Fruit fly (Drosophila melanogaster) whole organism, embryonic: ENCODE data around the gene PIG-Q.

ENCODE experiments used
- CG10959 ChIP-seq: fragments of 200-800 bp; sonication (Bioruptor generic); IDR thresholded peaks from 2 replicates; pipeline ENCODE4 v1.3.6; 2022; ENCODE audit warnings: missing biosample characterization, missing genetic modification characterization
- CG11398 ChIP-seq: fragments of 200-800 bp; sonication (Bioruptor generic); optimal IDR thresholded peaks from 2 replicates; lab custom pipeline; 2016; ENCODE audit warnings: missing biosample characterization, missing genetic modification characterization
- CG13296 ChIP-seq: fragments of 200-800 bp; sonication (Bioruptor generic); optimal IDR thresholded peaks from 3 replicates; lab custom pipeline; 2018; ENCODE audit warnings: missing biosample characterization, mild to moderate bottlenecking, missing genetic modification characterization
- CG14014 ChIP-seq: fragments of 200-800 bp; sonication (Bioruptor generic); IDR thresholded peaks from 2 replicates; pipeline ENCODE4 v1.3.6; 2022; ENCODE audit warnings: missing biosample characterization, missing genetic modification characterization
- CG14710 ChIP-seq: fragments of 200-800 bp; sonication (Bioruptor generic); optimal IDR thresholded peaks from 3 replicates; lab custom pipeline; 2019; ENCODE audit warnings: missing biosample characterization, mild to moderate bottlenecking, missing genetic modification characterization, moderate library complexity
- CG17829 ChIP-seq: fragments of 200-800 bp; optimal IDR thresholded peaks from 2 replicates; lab custom pipeline; 2019; ENCODE audit warnings: missing biosample characterization, mild to moderate bottlenecking, missing genetic modification characterization, moderate library complexity
- CG2678 ChIP-seq: fragments of 200-800 bp; sonication (Bioruptor generic); optimal IDR thresholded peaks from 3 replicates; lab custom pipeline; 2019; ENCODE audit warnings: missing biosample characterization, mild to moderate bottlenecking, missing genetic modification characterization, moderate library complexity
- CG31224 ChIP-seq: fragments of 200-800 bp; sonication (Bioruptor generic); IDR thresholded peaks from 2 replicates; pipeline ENCODE4 v1.3.6; 2022; ENCODE audit warnings: missing biosample characterization, missing genetic modification characterization
- CG3163 ChIP-seq: fragments of 200-800 bp; sonication (Bioruptor generic); optimal IDR thresholded peaks from 3 replicates; lab custom pipeline; 2016; ENCODE audit warnings: missing biosample characterization, missing genetic modification characterization
- CG32767 ChIP-seq: fragments of 200-800 bp; sonication (Bioruptor generic); IDR thresholded peaks from 2 replicates; pipeline ENCODE4 v1.3.6; 2022; ENCODE audit warnings: missing biosample characterization, missing genetic modification characterization
- CG4328 ChIP-seq: fragments of 200-800 bp; sonication (Bioruptor generic); optimal IDR thresholded peaks from 3 replicates; lab custom pipeline; 2017; ENCODE audit warnings: missing biosample characterization, missing genetic modification reagents, missing genetic modification characterization
- CG7745 ChIP-seq: fragments of 200-800 bp; sonication (Bioruptor generic); optimal IDR thresholded peaks from 2 replicates; lab custom pipeline; 2018; ENCODE audit warnings: missing biosample characterization, mild to moderate bottlenecking, missing genetic modification characterization, moderate library complexity
- CG8388 ChIP-seq: fragments of 200-800 bp; sonication (Bioruptor generic); optimal IDR thresholded peaks from 2 replicates; lab custom pipeline; 2019; ENCODE audit warnings: missing biosample characterization, mild to moderate bottlenecking, missing genetic modification characterization, moderate library complexity
- CG9727 ChIP-seq: fragments of 200-800 bp; sonication (Bioruptor generic); optimal IDR thresholded peaks from 3 replicates; lab custom pipeline; 2017; ENCODE audit warnings: missing biosample characterization, mild to moderate bottlenecking, missing genetic modification characterization
- Deaf1 ChIP-seq: fragments of 200-800 bp; optimal IDR thresholded peaks from 3 replicates; lab custom pipeline; 2019; ENCODE audit warnings: missing biosample characterization, mild to moderate bottlenecking, missing genetic modification characterization, moderate library complexity
- Dll ChIP-seq: fragments of 200-800 bp; sonication (Bioruptor generic); IDR thresholded peaks from 4 replicates; pipeline ENCODE4 v1.3.6; 2022; ENCODE audit warnings: missing biosample characterization, missing genetic modification characterization; ENCODE audit not compliant: partially characterized antibody
- Ets65A ChIP-seq: fragments of 200-800 bp; sonication (Bioruptor generic); peaks from one replicate; lab custom pipeline; 2016; ENCODE audit warnings: missing biosample characterization, missing genetic modification characterization
- HmgD ChIP-seq: fragments of 200-800 bp; sonication (Bioruptor generic); optimal IDR thresholded peaks from 3 replicates; lab custom pipeline; 2016; ENCODE audit warnings: missing biosample characterization, missing genetic modification characterization
- Hmx ChIP-seq: fragments of 200-800 bp; sonication (Bioruptor generic); optimal IDR thresholded peaks from 2 replicates; lab custom pipeline; 2016; ENCODE audit warnings: missing biosample characterization, missing genetic modification characterization
- Hr78 ChIP-seq, 2 experiments: fragments of 200-800 bp in 1 of 2; fragments of >200 bp in 1 of 2; sonication (Bioruptor generic) in 1 of 2; optimal IDR thresholded peaks; 2 replicates each; lab custom pipeline; 2017 to 2019; ENCODE audit warnings: missing biosample characterization in 2 of 2, missing genetic modification characterization in 2 of 2, mild to moderate bottlenecking in 1 of 2, moderate library complexity in 1 of 2
- MTF-1 ChIP-seq: fragments of 200-800 bp; sonication (Bioruptor generic); optimal IDR thresholded peaks from 2 replicates; lab custom pipeline; 2018; ENCODE audit warnings: missing biosample characterization, mild to moderate bottlenecking, missing genetic modification characterization, borderline replicate concordance
- Max ChIP-seq: fragments of 200-800 bp; sonication (Bioruptor generic); optimal IDR thresholded peaks from 2 replicates; lab custom pipeline; 2016; ENCODE audit warnings: missing biosample characterization, mild to moderate bottlenecking, missing genetic modification characterization
- Mrtf ChIP-seq: fragments of 200-800 bp; sonication (Bioruptor generic); IDR thresholded peaks from 3 replicates; pipeline ENCODE4 v1.3.6; 2022; ENCODE audit warnings: missing biosample characterization, missing genetic modification characterization
- Oaz ChIP-seq: fragments of 200-800 bp; sonication (Bioruptor generic); IDR thresholded peaks from 2 replicates; pipeline ENCODE4 v1.3.6; 2022; ENCODE audit warnings: missing biosample characterization, missing genetic modification characterization
- Optix ChIP-seq: fragments of 200-800 bp; sonication (Bioruptor generic); IDR thresholded peaks from 3 replicates; pipeline ENCODE4 v1.3.6; 2022; ENCODE audit warnings: missing biosample characterization, missing genetic modification characterization
- Sry-β ChIP-seq: fragments of 200-800 bp; sonication (Bioruptor generic); optimal IDR thresholded peaks from 2 replicates; lab custom pipeline; 2018; ENCODE audit warnings: missing biosample characterization, mild to moderate bottlenecking, missing genetic modification characterization, moderate library complexity
- Vsx1 ChIP-seq: fragments of 200-800 bp; sonication (Bioruptor generic); optimal IDR thresholded peaks from 2 replicates; lab custom pipeline; 2017; ENCODE audit warnings: missing biosample characterization, mild to moderate bottlenecking, missing genetic modification characterization, missing genetic modification reagents
- aop ChIP-seq: fragments of 200-800 bp; sonication (Bioruptor generic); IDR thresholded peaks from 2 replicates; pipeline ENCODE4 v1.3.6; 2022; ENCODE audit warnings: missing biosample characterization, missing genetic modification characterization
- ara ChIP-seq: fragments of 200-800 bp; sonication (Bioruptor generic); IDR thresholded peaks from 2 replicates; pipeline ENCODE4 v1.3.6; 2022; ENCODE audit warnings: missing biosample characterization, missing genetic modification characterization
- br ChIP-seq: fragments of >200 bp; optimal IDR thresholded peaks from 2 replicates; lab custom pipeline; 2017
- chm ChIP-seq: fragments of 200-800 bp; sonication (Bioruptor generic); IDR thresholded peaks from 2 replicates; pipeline ENCODE4 v1.3.6; 2022; ENCODE audit warnings: missing biosample characterization, missing genetic modification characterization
- chn ChIP-seq: fragments of 200-800 bp; sonication (Bioruptor generic); optimal IDR thresholded peaks from 2 replicates; lab custom pipeline; 2016; ENCODE audit warnings: missing biosample characterization, missing genetic modification characterization
- croc ChIP-seq: fragments of 200-800 bp; sonication (Bioruptor generic); conservative IDR thresholded peaks from 3 replicates; pipeline ENCODE4 v1.3.6; 2022; ENCODE audit warnings: missing biosample characterization, missing genetic modification characterization
- dysf ChIP-seq: fragments of 200-800 bp; sonication (Bioruptor generic); IDR thresholded peaks from 3 replicates; pipeline ENCODE4 v1.3.6; 2022; ENCODE audit warnings: missing biosample characterization, missing genetic modification characterization
- gt ChIP-seq: fragments of 200-800 bp; sonication (Bioruptor generic); IDR thresholded peaks from 2 replicates; pipeline ENCODE4 v1.3.6; 2022; ENCODE audit warnings: missing biosample characterization, missing genetic modification characterization
- h ChIP-seq: fragments of >200 bp; optimal IDR thresholded peaks from 2 replicates; lab custom pipeline; 2017
- hb ChIP-seq: fragments of 200-800 bp; sonication (Bioruptor generic); IDR thresholded peaks from 3 replicates; pipeline ENCODE4 v1.3.6; 2022; ENCODE audit warnings: missing biosample characterization, missing genetic modification characterization; ENCODE audit not compliant: partially characterized antibody
- ken ChIP-seq: fragments of 200-800 bp; sonication (Bioruptor generic); IDR thresholded peaks from 3 replicates; pipeline ENCODE4 v1.3.6; 2022; ENCODE audit warnings: missing biosample characterization, missing genetic modification characterization
- lmd ChIP-seq: fragments of 200-800 bp; sonication (Bioruptor generic); IDR thresholded peaks from 2 replicates; pipeline ENCODE4 v1.3.6; 2022; ENCODE audit warnings: missing biosample characterization, missing genetic modification characterization
- lola ChIP-seq, 3 experiments: fragments of >200 bp in 2 of 3; fragments of 200-800 bp in 1 of 3; sonication (Bioruptor generic) in 1 of 3; optimal IDR thresholded peaks; 2 replicates each; lab custom pipeline; 2017 to 2019; ENCODE audit warnings: missing biosample characterization in 3 of 3, missing genetic modification characterization in 3 of 3, mild to moderate bottlenecking in 1 of 3, moderate library complexity in 1 of 3
- mirr ChIP-seq: fragments of 200-800 bp; sonication (Bioruptor generic); optimal IDR thresholded peaks from 3 replicates; lab custom pipeline; 2018; ENCODE audit warnings: missing biosample characterization, mild to moderate bottlenecking, missing genetic modification characterization
- nom ChIP-seq: fragments of 200-800 bp; sonication (Bioruptor generic); optimal IDR thresholded peaks from 2 replicates; lab custom pipeline; 2017; ENCODE audit warnings: missing biosample characterization, missing genetic modification characterization, mild to moderate bottlenecking, moderate library complexity, missing genetic modification reagents
- sc ChIP-seq, 3 experiments: fragments of >200 bp in 2 of 3; fragments of 200-800 bp in 1 of 3; sonication (Bioruptor generic) in 1 of 3; optimal IDR thresholded peaks; 2 replicates in 2 of 3; 3 replicates in 1 of 3; lab custom pipeline; 2017; ENCODE audit warnings: mild to moderate bottlenecking in 1 of 3, missing biosample characterization in 1 of 3, missing genetic modification characterization in 1 of 3, missing genetic modification reagents in 1 of 3
- shn ChIP-seq: fragments of 200-800 bp; sonication (Bioruptor generic); optimal IDR thresholded peaks from 3 replicates; lab custom pipeline; 2016; ENCODE audit warnings: missing biosample characterization, missing genetic modification characterization
- sqz ChIP-seq: fragments of 200-800 bp; sonication (Bioruptor generic); optimal IDR thresholded peaks from 3 replicates; lab custom pipeline; 2018; ENCODE audit warnings: missing biosample characterization, mild to moderate bottlenecking, missing genetic modification characterization
- sug ChIP-seq: fragments of 200-800 bp; optimal IDR thresholded peaks from 2 replicates; lab custom pipeline; 2019; ENCODE audit warnings: missing biosample characterization, mild to moderate bottlenecking, missing genetic modification characterization, moderate library complexity
- tgo ChIP-seq: fragments of 200-800 bp; sonication (Bioruptor generic); IDR thresholded peaks from 3 replicates; pipeline ENCODE4 v1.3.6; 2022; ENCODE audit warnings: missing biosample characterization, missing genetic modification characterization
- z ChIP-seq: fragments of 200-800 bp; sonication (Bioruptor generic); IDR thresholded peaks from 3 replicates; pipeline ENCODE4 v1.3.6; 2022; ENCODE audit warnings: missing biosample characterization, missing genetic modification characterization
- zen ChIP-seq: fragments of 200-800 bp; sonication (Bioruptor generic); optimal IDR thresholded peaks from 3 replicates; lab custom pipeline; 2018; ENCODE audit warnings: missing biosample characterization, mild to moderate bottlenecking, missing genetic modification characterization, moderate library complexity

Gene PIG-Q

dm6 chrX:16332615-16333288 lies 26.2 kb upstream of the PIG-Q start (continued):
- TF ChIP-seq ara (GFP tag; lab: Robert Waterston, UW) (peak; percentile 92), sc (optimal IDR thresholded peaks at IDR 0.05; lab: Kevin White, UChicago) (no peak), sc (GFP tag; optimal IDR thresholded peaks at IDR 0.05; lab: Kevin White, UChicago) (peak; percentile 92), Hmx (GFP tag; lab: Kevin White, UChicago) (peak; percentile 88), Vsx1 (peak; percentile 88), CG14710 (tag; lab: Kevin White, UChicago) (peak; percentile 96), chn (GFP tag; lab: Kevin White, UChicago) (peak; percentile 95), Optix (GFP tag; lab: Robert Waterston, UW) (peak; percentile 91), CG13296 (GFP tag; lab: Kevin White, UChicago) (peak; percentile 98), ken (GFP tag; lab: Robert Waterston, UW) (peak; percentile 89), Dll (GFP tag; lab: Robert Waterston, UW) (no peak), Sry-β (GFP tag; lab: Kevin White, UChicago) (peak; percentile 69), croc (GFP tag; lab: Robert Waterston, UW) (peak; percentile 92), lola (GFP tag; optimal IDR thresholded peaks at IDR 0.05; lab: Kevin White, UChicago) (peak in 1 of 3 experiments; percentile 97), Max (GFP tag; lab: Kevin White, UChicago) (peak; percentile 97), gt (peak; percentile 84), Ets65A (GFP tag; lab: Kevin White, UChicago) (peak; percentile 99), mirr (GFP tag; lab: Kevin White, UChicago) (peak; percentile 96), Hr78 (GFP tag; optimal IDR thresholded peaks at IDR 0.05; lab: Kevin White, UChicago) (peak in 1 of 2 experiments; percentile 91), CG11398 (GFP tag; lab: Kevin White, UChicago) (peak; percentile 94), CG4328 (GFP tag; lab: Kevin White, UChicago) (peak; percentile 96), Oaz (GFP tag; lab: Robert Waterston, UW) (peak; percentile 83), CG2678 (peak; percentile 99), br (lab: Kevin White, UChicago) (no peak), tgo (GFP tag; lab: Robert Waterston, UW) (peak; percentile 92), CG31224 (GFP tag; lab: Robert Waterston, UW) (peak; percentile 88), MTF-1 (GFP tag; lab: Kevin White, UChicago) (peak; percentile 77), CG10959 (GFP tag; lab: Robert Waterston, UW) (peak; percentile 81), CG7745 (tag; lab: Kevin White, UChicago) (peak; percentile 27), HmgD (peak; percentile 88), CG9727 (GFP tag; lab: Kevin White, UChicago) (peak; percentile 98), z (GFP tag; lab: Robert Waterston, UW) (no peak), shn (peak; percentile 94), nom (GFP tag; lab: Kevin White, UChicago) (peak; percentile 91), lmd (GFP tag; lab: Robert Waterston, UW) (peak; percentile 95), dysf (GFP tag; lab: Robert Waterston, UW) (peak; percentile 96), chm (GFP tag; lab: Robert Waterston, UW) (peak; percentile 91), CG8388 (GFP tag; lab: Kevin White, UChicago) (peak; percentile 96), h (lab: Kevin White, UChicago) (no peak), hb (GFP tag; lab: Robert Waterston, UW) (no peak), Mrtf (peak; percentile 90), CG3163 (GFP tag; lab: Kevin White, UChicago) (peak; percentile 98), zen (peak; percentile 94), CG17829 (tag; lab: Kevin White, UChicago) (peak; percentile 96), CG14014 (peak; percentile 89), CG32767 (peak; percentile 91), aop (GFP tag; lab: Robert Waterston, UW) (peak; percentile 43; the same call in 1 of the 2 replicates), sug (peak; percentile 95), sqz (GFP tag; lab: Kevin White, UChicago) (peak; percentile 95), Deaf1 (tag; lab: Kevin White, UChicago) (peak; percentile 76)
